Worm (Caenorhabditis elegans) whole organism, young adult: ENCODE results near the gene K09B3.1.
A peak's percentile ranks its signal among the peaks of the same experiment; 100 is the strongest.
"Not testable (repeated sequence)": the region's sequence is repeated elsewhere in the genome, so short reads cannot be mapped to it uniquely, and the experiment has no call there.

Source experiments
- K12H6.12 ChIP-seq: fragments of 200-800 bp; sonication (Bioruptor generic); optimal IDR thresholded peaks from 2 replicates; lab custom pipeline; 2018; ENCODE audit warnings: mild to moderate bottlenecking, missing genetic modification characterization, missing compliant biosample characterization
- Y53F4B.3 ChIP-seq: fragments of 200-800 bp; sonication (Bioruptor generic); IDR thresholded peaks from 2 replicates; pipeline ENCODE4 v1.3.6; 2022; ENCODE audit warnings: missing genetic modification reagents, missing genetic modification characterization, missing compliant biosample characterization
- Y53G8AR.9 ChIP-seq: fragments of 200-800 bp; sonication (Bioruptor generic); conservative IDR thresholded peaks from 2 replicates; pipeline ENCODE4 v1.3.6; 2022; ENCODE audit warnings: missing genetic modification reagents, missing genetic modification characterization, missing compliant biosample characterization
- Y67H2A.10 ChIP-seq: fragments of 200-800 bp; sonication (Bioruptor generic); conservative IDR thresholded peaks from 2 replicates; pipeline ENCODE4 v1.3.6; 2022; ENCODE audit warnings: missing genetic modification reagents, missing genetic modification characterization, missing compliant biosample characterization
- Y79H2A.3 ChIP-seq: fragments of 200-800 bp; sonication (Bioruptor generic); conservative IDR thresholded peaks from 2 replicates; pipeline ENCODE4 v1.3.6; 2022; ENCODE audit warnings: missing genetic modification reagents, missing genetic modification characterization, missing compliant biosample characterization
- Y95B8A.8 ChIP-seq: fragments of 200-800 bp; sonication (Bioruptor generic); IDR thresholded peaks from 2 replicates; pipeline ENCODE4 v1.3.6; 2022; ENCODE audit warnings: missing genetic modification reagents, missing genetic modification characterization, missing compliant biosample characterization
- akir-1 ChIP-seq: fragments of 200-800 bp; sonication (Bioruptor generic); optimal IDR thresholded peaks from 2 replicates; lab custom pipeline; 2018; ENCODE audit warnings: mild to moderate bottlenecking, missing genetic modification characterization, moderate library complexity, missing compliant biosample characterization
- aptf-2 ChIP-seq: fragments of 200-800 bp; sonication (Bioruptor generic); conservative IDR thresholded peaks from 2 replicates; pipeline ENCODE4 v1.3.6; 2022; ENCODE audit warnings: missing genetic modification reagents, missing genetic modification characterization, missing compliant biosample characterization
- atf-7 ChIP-seq: sonication (generic microtip); optimal IDR thresholded peaks from 2 replicates; lab custom pipeline; 2017; ENCODE audit warnings: mild to moderate bottlenecking, missing genetic modification characterization, missing compliant biosample characterization
- attf-3 ChIP-seq: fragments of 200-800 bp; sonication (Bioruptor generic); conservative IDR thresholded peaks from 2 replicates; pipeline ENCODE4 v1.3.6; 2022; ENCODE audit warnings: missing genetic modification reagents, missing genetic modification characterization, missing compliant biosample characterization
- bed-1 ChIP-seq: fragments of 200-800 bp; sonication (Bioruptor generic); IDR thresholded peaks from 2 replicates; pipeline ENCODE4 v1.3.6; 2022; ENCODE audit warnings: missing genetic modification reagents, missing genetic modification characterization, missing compliant biosample characterization
- ccch-3 ChIP-seq: fragments of 200-800 bp; sonication (Bioruptor generic); optimal IDR thresholded peaks from 2 replicates; lab custom pipeline; 2018; ENCODE audit warnings: mild to moderate bottlenecking, missing genetic modification characterization, missing compliant biosample characterization
- ceh-79 ChIP-seq: sonication (generic microtip); optimal IDR thresholded peaks from 2 replicates; lab custom pipeline; 2017; ENCODE audit warnings: mild to moderate bottlenecking, missing genetic modification characterization, missing compliant biosample characterization
- die-1 ChIP-seq: sonication (generic microtip); optimal IDR thresholded peaks from 2 replicates; lab custom pipeline; 2016; ENCODE audit warnings: missing genotype, mild to moderate bottlenecking, missing genetic modification characterization, missing compliant biosample characterization
- dox-1 ChIP-seq: fragments of 200-800 bp; sonication (Bioruptor generic); IDR thresholded peaks from 2 replicates; pipeline ENCODE4 v1.3.6; 2022; ENCODE audit warnings: missing genetic modification reagents, missing genetic modification characterization, missing compliant biosample characterization
- fkh-3 ChIP-seq: sonication (generic microtip); optimal IDR thresholded peaks from 2 replicates; lab custom pipeline; 2016; ENCODE audit warnings: mild to moderate bottlenecking, missing genetic modification characterization, missing compliant biosample characterization
- him-1 ChIP-seq: sonication (generic microtip); optimal IDR thresholded peaks from 2 replicates; lab custom pipeline; 2016; ENCODE audit warnings: missing genotype, missing genetic modification reagents, missing genetic modification characterization, missing compliant biosample characterization
- hlh-12 ChIP-seq: sonication (generic microtip); optimal IDR thresholded peaks from 2 replicates; lab custom pipeline; 2016; ENCODE audit warnings: missing genetic modification characterization, missing compliant biosample characterization
- hmg-1.2 ChIP-seq: fragments of 200-800 bp; sonication (Bioruptor generic); IDR thresholded peaks from 2 replicates; pipeline ENCODE4 v1.3.6; 2022; ENCODE audit warnings: missing genetic modification reagents, missing genetic modification characterization, missing compliant biosample characterization
- hrde-1 ChIP-seq: sonication (generic microtip); optimal IDR thresholded peaks from 2 replicates; lab custom pipeline; 2016; ENCODE audit warnings: missing genetic modification characterization, mild to moderate bottlenecking, missing compliant biosample characterization, moderate library complexity, missing genotype, missing genetic modification reagents, borderline replicate concordance
- hsf-1 ChIP-seq: fragments of 200-800 bp; sonication (Bioruptor generic); IDR thresholded peaks from 2 replicates; pipeline ENCODE4 v1.3.6; 2022; ENCODE audit warnings: missing genetic modification reagents, missing genetic modification characterization, missing compliant biosample characterization
- lag-1 ChIP-seq: fragments of 200-800 bp; sonication (Bioruptor generic); IDR thresholded peaks from 2 replicates; pipeline ENCODE4 v1.3.6; 2022; ENCODE audit warnings: missing genetic modification reagents, missing genetic modification characterization, missing compliant biosample characterization
- lin-26 ChIP-seq: fragments of 200-800 bp; sonication (Bioruptor generic); IDR thresholded peaks from 2 replicates; pipeline ENCODE4 v1.3.6; 2022; ENCODE audit warnings: missing genetic modification reagents, missing genetic modification characterization, missing compliant biosample characterization
- lin-40 ChIP-seq: sonication (generic microtip); optimal IDR thresholded peaks from 2 replicates; lab custom pipeline; 2016; ENCODE audit warnings: missing genetic modification characterization, mild to moderate bottlenecking, missing compliant biosample characterization, missing genotype, missing genetic modification reagents
- madf-3 ChIP-seq: fragments of 200-800 bp; sonication (Bioruptor generic); IDR thresholded peaks from 2 replicates; pipeline ENCODE4 v1.3.6; 2022; ENCODE audit warnings: missing genetic modification reagents, missing genetic modification characterization, missing compliant biosample characterization
- mel-28 ChIP-seq: sonication (generic microtip); optimal IDR thresholded peaks from 2 replicates; lab custom pipeline; 2016; ENCODE audit warnings: borderline replicate concordance, mild to moderate bottlenecking, missing genetic modification characterization, missing compliant biosample characterization
- mes-4 ChIP-seq: sonication (generic microtip); optimal IDR thresholded peaks from 2 replicates; lab custom pipeline; 2016; ENCODE audit warnings: missing genotype, missing genetic modification characterization, missing compliant biosample characterization
- mxl-1 ChIP-seq: sonication (generic microtip); optimal IDR thresholded peaks from 2 replicates; lab custom pipeline; 2016; ENCODE audit warnings: missing genetic modification characterization, missing compliant biosample characterization
- nhr-90 ChIP-seq: sonication (generic microtip); optimal IDR thresholded peaks from 2 replicates; lab custom pipeline; 2016; ENCODE audit warnings: missing genotype, mild to moderate bottlenecking, missing genetic modification characterization, missing compliant biosample characterization
- pbrm-1 ChIP-seq: fragments of 200-800 bp; sonication (Bioruptor generic); IDR thresholded peaks from 2 replicates; pipeline ENCODE4 v1.3.6; 2022; ENCODE audit warnings: missing genetic modification reagents, missing genetic modification characterization, missing compliant biosample characterization
- repo-1 ChIP-seq: sonication (generic microtip); optimal IDR thresholded peaks from 2 replicates; lab custom pipeline; 2017; ENCODE audit warnings: mild to moderate bottlenecking, missing genetic modification characterization, missing compliant biosample characterization
- rpc-1 ChIP-seq, 2 experiments: fragments of 150-350 bp in 1 of 2; sonication (generic microtip) in 1 of 2; optimal IDR thresholded peaks; 2 replicates each; lab custom pipeline; 2014 to 2018; ENCODE audit warnings: missing biosample characterization in 1 of 2, missing genetic modification characterization in 1 of 2, missing genetic modification reagents in 1 of 2, missing genotype in 1 of 2
- snpc-1.3 ChIP-seq: sonication (generic microtip); optimal IDR thresholded peaks from 2 replicates; lab custom pipeline; 2017; ENCODE audit warnings: missing genetic modification characterization, mild to moderate bottlenecking, missing compliant biosample characterization, antibody characterized with exemption, moderate library complexity, missing genotype, missing genetic modification reagents; ENCODE audit not compliant: insufficient read depth
- snpc-4 ChIP-seq, 5 experiments: fragments of 150-350 bp in 1 of 5; sonication (generic microtip) in 4 of 5; optimal IDR thresholded peaks; 2 replicates each; lab custom pipeline; 2014 to 2018; ENCODE audit warnings: missing genetic modification characterization in 5 of 5, missing biosample characterization in 3 of 5, antibody characterized with exemption in 2 of 5, mild to moderate bottlenecking in 2 of 5, missing compliant biosample characterization in 2 of 5, missing genotype in 2 of 5, moderate library complexity in 2 of 5, missing genetic modification reagents in 1 of 5
- tbx-9 ChIP-seq: sonication (generic microtip); optimal IDR thresholded peaks from 2 replicates; lab custom pipeline; 2016; ENCODE audit warnings: borderline replicate concordance, missing genetic modification characterization, inconsistent platforms, missing compliant biosample characterization
- zim-3 ChIP-seq: sonication (generic microtip); optimal IDR thresholded peaks from 2 replicates; lab custom pipeline; 2017; ENCODE audit warnings: mild to moderate bottlenecking, missing genetic modification characterization, moderate library complexity, missing compliant biosample characterization
- ztf-25 ChIP-seq: fragments of 200-800 bp; sonication (Bioruptor generic); IDR thresholded peaks from 2 replicates; pipeline ENCODE4 v1.3.6; 2022; ENCODE audit warnings: missing genetic modification reagents, missing genetic modification characterization, missing compliant biosample characterization
- ztf-6 ChIP-seq: fragments of 200-800 bp; sonication (Bioruptor generic); IDR thresholded peaks from 2 replicates; pipeline ENCODE4 v1.3.6; 2022; ENCODE audit warnings: missing genetic modification reagents, missing genetic modification characterization, missing compliant biosample characterization

The K09B3.1 gene

DNA sequence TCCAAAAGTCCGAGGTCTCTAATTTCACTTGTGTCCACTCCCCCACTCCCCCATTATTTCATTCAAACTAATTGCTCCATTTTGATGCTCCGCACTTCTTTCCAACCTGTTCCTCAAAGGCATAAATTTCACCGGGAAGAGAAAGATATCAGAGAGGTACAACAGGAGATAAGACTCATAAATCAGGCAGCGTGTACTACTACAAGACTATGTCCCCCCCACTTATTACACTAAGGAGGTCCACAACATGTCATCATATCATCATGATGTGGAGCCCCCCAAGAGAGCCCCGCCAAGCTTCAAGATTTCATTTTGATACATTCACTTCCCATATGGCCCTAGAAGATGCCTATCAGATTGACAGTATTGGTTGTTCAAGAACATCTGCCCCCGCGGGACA is 29.1 kb upstream of the K09B3.1 start:
- TF ChIP-seq pbrm-1 (GFP tag; lab: Robert Waterston, UW) (no peak), madf-3 (GFP tag; lab: Robert Waterston, UW) (no peak), die-1 (tag; lab: Kevin White, UChicago) (no peak), Y53F4B.3 (GFP tag; lab: Robert Waterston, UW) (no peak)

DNA sequence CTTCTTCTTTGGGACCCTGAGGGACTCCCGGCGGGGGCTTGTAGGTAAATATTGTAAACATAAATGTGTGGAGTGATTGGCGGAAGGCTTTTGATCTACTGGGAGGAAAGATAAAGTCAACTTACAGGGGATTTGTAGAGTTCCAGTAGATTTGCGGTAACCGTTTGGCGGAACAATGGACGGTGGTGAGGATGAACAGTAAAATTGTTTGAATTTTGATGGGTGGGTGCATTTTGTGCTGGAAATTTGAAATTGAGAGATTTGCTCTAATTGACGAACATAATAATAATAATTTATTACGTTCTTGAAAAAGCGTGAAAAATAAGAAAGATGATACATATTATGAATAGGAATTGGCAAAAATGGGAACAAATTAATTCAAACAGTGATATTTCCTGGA is 27.9 kb upstream of the K09B3.1 start, which contains the start of gene vab-2:
Gene vab-2 (minus strand): TSS at position 238 of the 400 bp plus-strand sequence.
- no peak for TF ChIP-seq attf-3 (GFP tag; lab: Robert Waterston, UW)

DNA sequence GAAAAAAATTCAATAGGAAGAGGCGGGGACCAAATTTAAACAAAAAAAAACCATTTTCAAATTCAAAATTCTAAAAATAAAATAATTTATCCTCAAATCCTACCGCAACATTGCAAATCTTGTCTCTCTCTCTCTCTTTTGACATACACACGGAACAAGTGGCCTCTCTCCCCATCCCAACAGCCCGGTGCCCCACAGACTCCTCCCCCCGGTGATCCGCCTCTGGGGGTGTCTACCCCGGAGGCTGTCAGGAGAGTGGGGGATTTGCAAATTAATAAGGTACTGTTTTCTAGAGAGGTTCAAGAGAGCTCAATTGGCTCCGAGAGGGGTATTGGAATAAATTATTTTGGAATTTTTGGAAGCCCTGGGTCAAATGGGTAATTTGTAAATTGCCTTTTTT is 26.8 kb upstream of the K09B3.1 start:
- no peak for TF ChIP-seq lin-26
- no peak for TF ChIP-seq pbrm-1 (GFP tag; lab: Robert Waterston, UW)
- TF ChIP-seq K12H6.12 (tag; lab: Kevin White, UChicago) = no peak
- no peak for TF ChIP-seq akir-1 (GFP tag; lab: Kevin White, UChicago)
- TF ChIP-seq dox-1 (GFP tag; lab: Robert Waterston, UW) = no peak
- no peak for TF ChIP-seq mxl-1
- TF ChIP-seq, all 124 proteins: peak for 0

DNA sequence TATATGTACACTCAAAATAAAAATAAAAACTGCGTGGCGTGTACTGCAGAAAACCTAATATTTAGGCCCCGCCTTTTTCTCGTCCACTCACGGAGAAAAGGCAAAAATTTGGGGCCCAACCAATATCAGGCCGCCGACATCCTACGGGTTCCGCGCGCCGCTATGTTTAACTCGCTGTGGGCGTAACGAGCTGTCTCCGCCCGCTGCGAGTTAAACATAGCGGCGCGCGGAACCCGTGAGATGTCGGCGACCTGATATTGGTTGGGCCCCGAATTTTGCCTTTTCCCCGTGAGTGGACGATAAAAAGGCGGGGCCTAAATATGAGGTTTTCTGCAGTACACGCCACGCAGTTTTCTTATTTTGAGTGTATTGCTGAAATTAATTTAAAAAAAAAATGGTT is 23.4 kb upstream of the K09B3.1 start:
- TF ChIP-seq hmg-1.2 (GFP tag; lab: Robert Waterston, UW) (0 out of 2 replicates have a peak, but pooled peaks have one; percentile 12), madf-3 (GFP tag; lab: Robert Waterston, UW) (0 out of 2 replicates have a peak, but pooled peaks have one; percentile 16), snpc-4 (tag; optimal IDR thresholded peaks at IDR 0.05; lab: Kevin White, UChicago) (peak in 2 of 4 experiments; percentile 71 to 86)
- not testable (repeated sequence) for TF ChIP-seq snpc-4 (GFP tag; optimal IDR thresholded peaks at IDR 0.05; lab: Kevin White, UChicago)

DNA sequence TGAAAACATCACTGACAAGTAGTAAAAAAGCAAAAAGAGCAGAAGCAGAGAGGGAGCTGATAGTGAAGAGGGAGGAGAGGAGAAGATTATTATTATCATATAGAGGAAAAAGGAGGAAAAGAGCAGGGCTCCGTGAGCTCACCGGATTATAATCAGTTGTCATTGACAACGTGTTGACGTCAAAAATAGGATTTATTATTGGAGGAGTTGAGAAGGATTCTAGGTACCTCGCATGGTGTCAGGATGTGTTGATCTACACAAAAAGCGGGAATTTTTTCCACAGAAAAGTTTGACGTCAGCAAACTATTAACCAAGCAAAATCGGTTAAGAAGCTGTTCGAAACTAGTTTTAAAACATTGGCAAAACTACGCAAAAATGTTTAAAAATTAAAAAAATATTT is 20.4 kb upstream of the K09B3.1 start:
- no peak for TF ChIP-seq attf-3 (GFP tag; lab: Robert Waterston, UW)
- no peak for TF ChIP-seq bed-1 (GFP tag; lab: Robert Waterston, UW)
- no peak for TF ChIP-seq zim-3 (tag; lab: Kevin White, UChicago)
- TF ChIP-seq K12H6.12 (tag; lab: Kevin White, UChicago) = no peak
- no peak for TF ChIP-seq ztf-25 (GFP tag; lab: Robert Waterston, UW)
- no peak for TF ChIP-seq lin-40 (tag; lab: Kevin White, UChicago)
- no peak for TF ChIP-seq nhr-90
- TF ChIP-seq Y79H2A.3 (GFP tag; lab: Robert Waterston, UW) = no peak
- no peak for TF ChIP-seq fkh-3 (tag; lab: Kevin White, UChicago)
- TF ChIP-seq Y67H2A.10 (GFP tag; lab: Robert Waterston, UW) = no peak
- no peak for TF ChIP-seq hlh-12 (tag; lab: Kevin White, UChicago)
- TF ChIP-seq repo-1 (tag; lab: Kevin White, UChicago) = no peak
- no peak for TF ChIP-seq hsf-1 (GFP tag; lab: Robert Waterston, UW)
- TF ChIP-seq ztf-6 (GFP tag; lab: Robert Waterston, UW) = no peak
- no peak for TF ChIP-seq rpc-1 (optimal IDR thresholded peaks at IDR 0.05; lab: Kevin White, UChicago)
- TF ChIP-seq rpc-1 (tag; optimal IDR thresholded peaks at IDR 0.05; lab: Kevin White, UChicago) = no peak
- TF ChIP-seq Y53G8AR.9 (GFP tag; lab: Robert Waterston, UW) = no peak
- no peak for TF ChIP-seq ccch-3 (GFP tag; lab: Kevin White, UChicago)

DNA sequence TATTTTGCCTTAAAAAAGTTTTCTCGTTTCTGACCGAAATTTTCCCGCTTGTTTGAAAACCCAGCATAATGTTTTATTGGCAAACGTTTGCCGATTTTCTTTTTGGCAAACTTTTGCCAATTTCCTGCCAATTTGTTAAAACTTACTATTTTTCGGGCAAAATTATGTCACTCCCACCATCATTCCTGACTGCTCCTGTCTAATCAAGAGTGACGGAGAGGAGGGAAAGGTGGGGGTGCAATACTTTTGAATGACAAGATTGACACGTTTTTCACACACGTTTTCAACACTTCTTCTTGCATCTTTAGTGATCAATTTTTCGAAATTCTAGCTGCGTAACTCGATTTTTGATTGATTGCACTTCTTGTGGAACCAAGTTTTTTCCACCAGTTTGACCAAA is 13.0 kb upstream of the K09B3.1 start:
- no peak for TF ChIP-seq Y79H2A.3 (GFP tag; lab: Robert Waterston, UW)
- TF ChIP-seq Y95B8A.8 (GFP tag; lab: Robert Waterston, UW) = no peak
- TF ChIP-seq aptf-2 (GFP tag; lab: Robert Waterston, UW) = no peak
- no peak for TF ChIP-seq mel-28 (tag; lab: Kevin White, UChicago)
- no peak for TF ChIP-seq repo-1 (tag; lab: Kevin White, UChicago)
- TF ChIP-seq tbx-9 (tag; lab: Kevin White, UChicago) = no peak
- no peak for TF ChIP-seq snpc-1.3 (tag; lab: Kevin White, UChicago)
- no peak for TF ChIP-seq madf-3 (GFP tag; lab: Robert Waterston, UW)
- TF ChIP-seq lag-1 (GFP tag; lab: Robert Waterston, UW) = no peak
- TF ChIP-seq him-1 = no peak
- TF ChIP-seq ztf-25 (GFP tag; lab: Robert Waterston, UW) = no peak
- TF ChIP-seq ceh-79 (tag; lab: Kevin White, UChicago) = no peak
- no peak for TF ChIP-seq atf-7
- TF ChIP-seq mes-4 (tag; lab: Kevin White, UChicago) = no peak
- no peak for TF ChIP-seq hrde-1 (tag; lab: Kevin White, UChicago)
